Fruit fly (Drosophila melanogaster): ENCODE data around the gene CG12379.
A peak's percentile ranks its signal among the peaks of the same experiment; 100 is the strongest.

- TF ChIP-seq Dfd (GFP tag; optimal IDR thresholded peaks at IDR 0.05) (no peak), HLH106 (tag; optimal IDR thresholded peaks at IDR 0.05) (peak; percentile 31), foxo (GFP tag; optimal IDR thresholded peaks at IDR 0.05) (no peak), GATAd (GFP tag; optimal IDR thresholded peaks at IDR 0.05) (no peak), Abd-B (GFP tag; optimal IDR thresholded peaks at IDR 0.05) (no peak), N (GFP tag; optimal IDR thresholded peaks at IDR 0.05) (no peak), pan (optimal IDR thresholded peaks at IDR 0.05) (no peak), CrebA (GFP tag; optimal IDR thresholded peaks at IDR 0.05; ENCODE audit: borderline replicate concordance) (no peak), dsf (GFP tag; optimal IDR thresholded peaks at IDR 0.05; ENCODE audit: borderline replicate concordance) (no peak), usp (GFP tag; optimal IDR thresholded peaks at IDR 0.05) (no peak), Myc (optimal IDR thresholded peaks at IDR 0.05) (peak; percentile 93), h (GFP tag; optimal IDR thresholded peaks at IDR 0.05) (no peak), OdsH (GFP tag; optimal IDR thresholded peaks at IDR 0.05) (no peak), CG9705 (GFP tag; optimal IDR thresholded peaks at IDR 0.05) (no peak)
These were observed 36.8 kb downstream of the CG12379 start, which contains the start of gene CG8128 for dm6 chrX:15696854-15697540.
